In genomic region chr2L:8468929-8469681, dm6 we compare ENCODE assay signal across 4 fruit fly cellular contexts.
TF ChIP-seq lines count a peak whose summit lies in the region.

No protein-coding gene starts in this region.

- no peak for TF ChIP-seq CTCF in whole organism, embryonic (GFP tag; optimal IDR thresholded peaks at IDR 0.05; lab: Kevin White, UChicago)

TF ChIP-seq in whole organism, embryonic, 481 proteins besides CTCF, POLR2A, EP300 and RAD21:
- TF ChIP-seq Awh (GFP tag; IDR thresholded peaks at IDR 0.05; lab: Robert Waterston, UW) (no peak), Med (GFP tag; lab: Kevin White, UChicago) (peak; percentile 35)

TF ChIP-seq in whole organism, prepupa, 60 proteins besides CTCF, POLR2A, EP300 and RAD21 (continues in another document):
- peak; percentile 5 for TF ChIP-seq CG8632 (GFP tag; optimal IDR thresholded peaks at IDR 0.05; lab: Kevin White, UChicago)
- TF ChIP-seq CG32006 (GFP tag; optimal IDR thresholded peaks at IDR 0.05; lab: Kevin White, UChicago): peak; percentile 37
- TF ChIP-seq Sox14 (GFP tag; optimal IDR thresholded peaks at IDR 0.05; lab: Kevin White, UChicago): peak; percentile 7
- TF ChIP-seq CG4318 (GFP tag; optimal IDR thresholded peaks at IDR 0.05; lab: Kevin White, UChicago): no peak
- peak; percentile 14 for TF ChIP-seq vri (GFP tag; optimal IDR thresholded peaks at IDR 0.05; lab: Kevin White, UChicago)
- TF ChIP-seq Gug (GFP tag; IDR thresholded peaks at IDR 0.05; lab: Robert Waterston, UW): no peak
- TF ChIP-seq CG6163 (GFP tag; IDR thresholded peaks at IDR 0.05; lab: Robert Waterston, UW): no peak
- no peak for TF ChIP-seq CG34406 (GFP tag; optimal IDR thresholded peaks at IDR 0.05; lab: Kevin White, UChicago)
- peak; percentile 24 for TF ChIP-seq Eip75B (GFP tag; optimal IDR thresholded peaks at IDR 0.05; lab: Kevin White, UChicago)
- no peak for TF ChIP-seq CG16779 (tag; optimal IDR thresholded peaks at IDR 0.05; lab: Kevin White, UChicago)
- TF ChIP-seq pdm3 (GFP tag; optimal IDR thresholded peaks at IDR 0.05; lab: Kevin White, UChicago): peak; percentile 20
- TF ChIP-seq Sox102F (GFP tag; optimal IDR thresholded peaks at IDR 0.05; lab: Kevin White, UChicago): peak; percentile 52
- TF ChIP-seq CG31627 (GFP tag; optimal IDR thresholded peaks at IDR 0.05; lab: Kevin White, UChicago): peak; percentile 36
- peak in 1 of 2 experiments; percentile 94 for TF ChIP-seq ss (GFP tag; optimal IDR thresholded peaks at IDR 0.05; lab: Kevin White, UChicago)
- TF ChIP-seq CG11294 (GFP tag; IDR thresholded peaks at IDR 0.05; lab: Robert Waterston, UW): no peak
- no peak for TF ChIP-seq eg (GFP tag; IDR thresholded peaks at IDR 0.05; lab: Robert Waterston, UW)
- no peak for TF ChIP-seq spab (GFP tag; optimal IDR thresholded peaks at IDR 0.05; lab: Kevin White, UChicago)
- TF ChIP-seq acj6 (GFP tag; optimal IDR thresholded peaks at IDR 0.05; lab: Kevin White, UChicago): peak; percentile 15
- TF ChIP-seq CG10631 (GFP tag; optimal IDR thresholded peaks at IDR 0.05; lab: Kevin White, UChicago): peak; percentile 21
- no peak for TF ChIP-seq CG8119 (GFP tag; IDR thresholded peaks at IDR 0.05; lab: Robert Waterston, UW)
- peak; percentile 44 for TF ChIP-seq Hr39 (GFP tag; optimal IDR thresholded peaks at IDR 0.05; lab: Kevin White, UChicago)
- no peak for TF ChIP-seq dsx (GFP tag; optimal IDR thresholded peaks at IDR 0.05; lab: Kevin White, UChicago; ENCODE audit: poor library complexity, severe bottlenecking)
- no peak for TF ChIP-seq CG15336 (GFP tag; IDR thresholded peaks at IDR 0.05; lab: Robert Waterston, UW)
- TF ChIP-seq Eip78C (GFP tag; lab: Kevin White, UChicago): peak; percentile 79
- TF ChIP-seq lz (GFP tag; optimal IDR thresholded peaks at IDR 0.05; lab: Kevin White, UChicago): peak; percentile 23
- peak; percentile 1 for TF ChIP-seq Blimp-1 (GFP tag; optimal IDR thresholded peaks at IDR 0.05; lab: Kevin White, UChicago)
- TF ChIP-seq fkh (GFP tag; optimal IDR thresholded peaks at IDR 0.05; lab: Kevin White, UChicago): no peak
- TF ChIP-seq CG10669 (GFP tag; optimal IDR thresholded peaks at IDR 0.05; lab: Kevin White, UChicago): no peak
- peak; percentile 32 for TF ChIP-seq achi (GFP tag; optimal IDR thresholded peaks at IDR 0.05; lab: Kevin White, UChicago)
- no peak for TF ChIP-seq CG11762 (GFP tag; optimal IDR thresholded peaks at IDR 0.05; lab: Kevin White, UChicago; ENCODE audit: insufficient read depth)

TF ChIP-seq in whole organism, pupa, 21 proteins besides CTCF, POLR2A, EP300 and RAD21:
- TF ChIP-seq CG8159 (tag; optimal IDR thresholded peaks at IDR 0.05; lab: Kevin White, UChicago): peak; percentile 41
- TF ChIP-seq CG10348 (GFP tag; IDR thresholded peaks at IDR 0.05; lab: Robert Waterston, UW): no peak
- TF ChIP-seq CG32121 (GFP tag; IDR thresholded peaks at IDR 0.05; lab: Robert Waterston, UW): no peak
- no peak for TF ChIP-seq CG34367 (tag; optimal IDR thresholded peaks at IDR 0.05; lab: Kevin White, UChicago)
- TF ChIP-seq fd96Ca (GFP tag; IDR thresholded peaks at IDR 0.05; lab: Robert Waterston, UW): no peak
- peak; percentile 21 for TF ChIP-seq Pif1A (GFP tag; optimal IDR thresholded peaks at IDR 0.05; lab: Kevin White, UChicago)
- peak; percentile 15 for TF ChIP-seq CG15710 (tag; optimal IDR thresholded peaks at IDR 0.05; lab: Kevin White, UChicago)
- TF ChIP-seq CG8301 (tag; optimal IDR thresholded peaks at IDR 0.05; lab: Kevin White, UChicago): peak; percentile 49
- no peak for TF ChIP-seq D1 (tag; optimal IDR thresholded peaks at IDR 0.05; lab: Kevin White, UChicago)
- peak; percentile 13 for TF ChIP-seq gl (tag; optimal IDR thresholded peaks at IDR 0.05; lab: Kevin White, UChicago)
- no peak for TF ChIP-seq CG4496 (GFP tag; IDR thresholded peaks at IDR 0.05; lab: Robert Waterston, UW)
- TF ChIP-seq CG9948 (tag; optimal IDR thresholded peaks at IDR 0.05; lab: Kevin White, UChicago): no peak
- no peak for TF ChIP-seq CG17806 (tag; optimal IDR thresholded peaks at IDR 0.05; lab: Kevin White, UChicago)
- TF ChIP-seq CG14655 (GFP tag; optimal IDR thresholded peaks at IDR 0.05; lab: Kevin White, UChicago): peak; percentile 59
- no peak for TF ChIP-seq EcR (GFP tag; optimal IDR thresholded peaks at IDR 0.05; lab: Kevin White, UChicago)
- TF ChIP-seq Snoo (tag; optimal IDR thresholded peaks at IDR 0.05; lab: Kevin White, UChicago): peak; percentile 8

TF ChIP-seq in whole organism, wandering third instar larva, 38 proteins besides CTCF, POLR2A, EP300 and RAD21:
- TF ChIP-seq Abd-B (GFP tag; optimal IDR thresholded peaks at IDR 0.05; lab: Kevin White, UChicago) (no peak), dsf (GFP tag; optimal IDR thresholded peaks at IDR 0.05; lab: Kevin White, UChicago; ENCODE audit: borderline replicate concordance) (no peak), woc (GFP tag; optimal IDR thresholded peaks at IDR 0.05; lab: Kevin White, UChicago) (peak; percentile 35), Hr83 (GFP tag; optimal IDR thresholded peaks at IDR 0.05; lab: Kevin White, UChicago; ENCODE audit: poor library complexity, severe bottlenecking) (no peak), foxo (GFP tag; optimal IDR thresholded peaks at IDR 0.05; lab: Kevin White, UChicago) (peak in 1 of 2 experiments; percentile 52), br (GFP tag; optimal IDR thresholded peaks at IDR 0.05; lab: Kevin White, UChicago) (no peak), brk (GFP tag; optimal IDR thresholded peaks at IDR 0.05; lab: Kevin White, UChicago) (no peak), psq (GFP tag; optimal IDR thresholded peaks at IDR 0.05; lab: Kevin White, UChicago) (peak; percentile 11), HLH106 (tag; optimal IDR thresholded peaks at IDR 0.05; lab: Kevin White, UChicago) (peak; percentile 48), OdsH (GFP tag; optimal IDR thresholded peaks at IDR 0.05; lab: Kevin White, UChicago) (peak; percentile 33), h (GFP tag; optimal IDR thresholded peaks at IDR 0.05; lab: Kevin White, UChicago) (peak; percentile 40), Rel (GFP tag; optimal IDR thresholded peaks at IDR 0.05; lab: Kevin White, UChicago) (no peak), Rel (tag; optimal IDR thresholded peaks at IDR 0.05; lab: Kevin White, UChicago) (no peak), CrebA (GFP tag; optimal IDR thresholded peaks at IDR 0.05; lab: Kevin White, UChicago; ENCODE audit: borderline replicate concordance) (no peak), Mio (GFP tag; optimal IDR thresholded peaks at IDR 0.05; lab: Kevin White, UChicago) (no peak), CG32264 (GFP tag; optimal IDR thresholded peaks at IDR 0.05; lab: Kevin White, UChicago) (no peak), tai (GFP tag; optimal IDR thresholded peaks at IDR 0.05; lab: Kevin White, UChicago) (no peak), Myc (optimal IDR thresholded peaks at IDR 0.05; lab: Kevin White, UChicago) (no peak), jim (GFP tag; optimal IDR thresholded peaks at IDR 0.05; lab: Kevin White, UChicago) (no peak), fru (GFP tag; optimal IDR thresholded peaks at IDR 0.05; lab: Kevin White, UChicago) (peak; percentile 48), sage (GFP tag; optimal IDR thresholded peaks at IDR 0.05; lab: Kevin White, UChicago) (no peak), ey (GFP tag; optimal IDR thresholded peaks at IDR 0.05; lab: Kevin White, UChicago) (peak; percentile 30), Sp1 (GFP tag; optimal IDR thresholded peaks at IDR 0.05; lab: Kevin White, UChicago) (no peak), Vsx2 (GFP tag; optimal IDR thresholded peaks at IDR 0.05; lab: Kevin White, UChicago; ENCODE audit: partially characterized antibody) (no peak), Jra (GFP tag; optimal IDR thresholded peaks at IDR 0.05; lab: Kevin White, UChicago) (no peak), lola (GFP tag; optimal IDR thresholded peaks at IDR 0.05; lab: Kevin White, UChicago) (no peak), rgr (GFP tag; optimal IDR thresholded peaks at IDR 0.05; lab: Kevin White, UChicago) (peak; percentile 11), CG9705 (GFP tag; optimal IDR thresholded peaks at IDR 0.05; lab: Kevin White, UChicago) (no peak)

Comparison
In these comparisons a context has a peak if more than half of its experiments do, and no peak if none do; other contexts are left out.
1. Of the 7 proteins assayed by ChIP-seq in both whole organism, embryonic and whole organism, prepupa: peak only in whole organism, embryonic: none; only in whole organism, prepupa: Blimp-1, Hr39 and Sox102F; in both: none; in neither: 4.